Fruit fly (Drosophila melanogaster): ENCODE data around the gene Nt5a.

The Nt5a gene

DNA sequence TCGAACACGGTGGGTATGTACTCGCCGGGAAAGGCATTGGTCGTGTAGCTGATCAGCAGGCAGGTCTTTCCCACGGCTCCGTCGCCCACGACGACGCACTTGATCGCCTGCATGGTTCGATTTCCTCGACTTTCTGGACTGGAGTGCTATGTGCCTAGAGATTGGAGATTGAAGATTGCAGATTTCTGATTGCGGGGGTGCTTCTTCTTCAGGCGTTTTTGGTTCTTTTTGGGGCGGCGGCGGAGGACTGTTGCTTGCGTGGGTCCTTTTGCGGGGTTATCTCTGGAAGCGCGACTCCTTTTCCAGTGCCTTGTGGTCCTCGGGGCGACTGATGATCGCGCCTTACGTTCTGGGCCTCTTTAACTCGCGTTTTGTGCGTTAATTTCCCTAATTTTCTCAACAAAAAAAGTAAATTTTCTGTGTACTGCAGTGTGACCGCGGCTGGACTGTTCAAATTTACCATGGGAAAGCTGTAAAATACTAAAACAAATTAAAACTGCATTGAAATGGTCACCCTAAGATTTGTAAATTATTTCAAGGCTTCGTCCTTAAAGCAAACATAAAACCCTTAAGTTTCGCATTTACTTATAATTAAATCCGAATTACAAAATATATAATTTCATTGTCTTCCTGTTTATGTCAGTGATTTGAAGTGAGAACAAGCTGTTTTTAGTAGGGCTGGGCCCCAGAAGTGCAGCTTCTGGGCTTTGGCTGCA, 4.8 kb downstream of the Nt5a start, which contains the start of the genes Rac1 and Acat2 (continued):
- TF ChIP-seq yki (optimal IDR thresholded peaks at IDR 0.05), result no peak
- TF ChIP-seq CG12071 (GFP tag; optimal IDR thresholded peaks at IDR 0.05), result no peak
- TF ChIP-seq CG1792 (GFP tag; optimal IDR thresholded peaks at IDR 0.05), result no peak
- no peak for TF ChIP-seq CG4424 (GFP tag; optimal IDR thresholded peaks at IDR 0.05)
- no peak for TF ChIP-seq klu (GFP tag; IDR thresholded peaks at IDR 0.05)
- no peak for TF ChIP-seq CG6854 (GFP tag; optimal IDR thresholded peaks at IDR 0.05)
- TF ChIP-seq E2f1 (GFP tag; IDR thresholded peaks at IDR 0.05), result no peak
- no peak for TF ChIP-seq CG10209 (GFP tag; optimal IDR thresholded peaks at IDR 0.05)
- no peak for TF ChIP-seq kay (GFP tag; optimal IDR thresholded peaks at IDR 0.05)
- no peak for TF ChIP-seq GATAe (GFP tag; conservative IDR thresholded peaks at IDR 0.05)
- TF ChIP-seq CG31441 (GFP tag; IDR thresholded peaks at IDR 0.05), result no peak
- TF ChIP-seq insv (GFP tag; optimal IDR thresholded peaks at IDR 0.05), result no peak
- TF ChIP-seq Abd-B (GFP tag; optimal IDR thresholded peaks at IDR 0.05), result peak; percentile 56
- TF ChIP-seq Fer3 (tag; optimal IDR thresholded peaks at IDR 0.05), result no peak
- no peak for TF ChIP-seq disco-r (GFP tag; optimal IDR thresholded peaks at IDR 0.05)
- TF ChIP-seq CG5245 (GFP tag; optimal IDR thresholded peaks at IDR 0.05), result no peak
- no peak for TF ChIP-seq ro (GFP tag; IDR thresholded peaks at IDR 0.05)
- TF ChIP-seq slp2 (GFP tag; optimal IDR thresholded peaks at IDR 0.05), result no peak
- peak; percentile 28 for TF ChIP-seq CG9727 (GFP tag; optimal IDR thresholded peaks at IDR 0.05)
- no peak for TF ChIP-seq CG9437 (GFP tag; optimal IDR thresholded peaks at IDR 0.05)
- no peak for TF ChIP-seq CG3407 (GFP tag; optimal IDR thresholded peaks at IDR 0.05)
- no peak for TF ChIP-seq CG31388 (GFP tag; optimal IDR thresholded peaks at IDR 0.05)
- no peak for TF ChIP-seq HLH3B (GFP tag; IDR thresholded peaks at IDR 0.05)
- TF ChIP-seq bcd (GFP tag; optimal IDR thresholded peaks at IDR 0.05), result no peak
- TF ChIP-seq stwl (tag; optimal IDR thresholded peaks at IDR 0.05), result peak; percentile 56
- TF ChIP-seq pzg (GFP tag; optimal IDR thresholded peaks at IDR 0.05), result peak; percentile 85
- no peak for TF ChIP-seq tll (GFP tag; optimal IDR thresholded peaks at IDR 0.05)
- TF ChIP-seq CG10267 (tag; optimal IDR thresholded peaks at IDR 0.05), result peak; percentile 50
- TF ChIP-seq odd (GFP tag; optimal IDR thresholded peaks at IDR 0.05), result no peak
- TF ChIP-seq nerfin-1 (tag; optimal IDR thresholded peaks at IDR 0.05), result no peak
- no peak for TF ChIP-seq dan (GFP tag; IDR thresholded peaks at IDR 0.05)
- no peak for TF ChIP-seq H15 (GFP tag; IDR thresholded peaks at IDR 0.05)
- no peak for TF ChIP-seq CG6765 (GFP tag; optimal IDR thresholded peaks at IDR 0.05)
- no peak for TF ChIP-seq lov (optimal IDR thresholded peaks at IDR 0.05)
- no peak for TF ChIP-seq lov (GFP tag; IDR thresholded peaks at IDR 0.05)
- TF ChIP-seq Atf6 (GFP tag; IDR thresholded peaks at IDR 0.05), result no peak
- no peak for TF ChIP-seq CG2202 (tag; optimal IDR thresholded peaks at IDR 0.05)
- TF ChIP-seq Nf-YC (tag; optimal IDR thresholded peaks at IDR 0.05), result peak; percentile 43
- no peak for TF ChIP-seq Hr3 (GFP tag; optimal IDR thresholded peaks at IDR 0.05)
- no peak for TF ChIP-seq ERR (GFP tag; optimal IDR thresholded peaks at IDR 0.05)
- TF ChIP-seq eyg (GFP tag; optimal IDR thresholded peaks at IDR 0.05), result no peak
- peak; percentile 16 for TF ChIP-seq CG18262 (tag; optimal IDR thresholded peaks at IDR 0.05)
- no peak for TF ChIP-seq wdn (GFP tag; IDR thresholded peaks at IDR 0.05)
- TF ChIP-seq Hr51 (GFP tag; optimal IDR thresholded peaks at IDR 0.05), result no peak
- TF ChIP-seq pfk (GFP tag; optimal IDR thresholded peaks at IDR 0.05), result no peak
- no peak for TF ChIP-seq so (GFP tag; IDR thresholded peaks at IDR 0.05)
- no peak for TF ChIP-seq sna (GFP tag; IDR thresholded peaks at IDR 0.05; ENCODE audit: partially characterized antibody)
- no peak for TF ChIP-seq fd64A (GFP tag; optimal IDR thresholded peaks at IDR 0.05)
- TF ChIP-seq gro (GFP tag; optimal IDR thresholded peaks at IDR 0.05), result no peak
- no peak for TF ChIP-seq CG3163 (GFP tag; optimal IDR thresholded peaks at IDR 0.05)
- TF ChIP-seq CG17361 (GFP tag; IDR thresholded peaks at IDR 0.05), result peak; percentile 57; the same call in 2 of the 3 replicates
